Fruit fly (Drosophila melanogaster) whole organism, embryonic: ENCODE measurements around the gene PIP82.
A peak's percentile ranks its signal among the peaks of the same experiment; 100 is the strongest.

ENCODE experiments used
- Antp ChIP-seq: fragments of 200-800 bp; sonication (Bioruptor generic); optimal IDR thresholded peaks from 3 replicates; lab custom pipeline; 2016; ENCODE audit warnings: missing biosample characterization, missing genetic modification characterization
- Bdp1 ChIP-seq: fragments of 200-800 bp; sonication (Bioruptor generic); optimal IDR thresholded peaks from 3 replicates; lab custom pipeline; 2016; ENCODE audit warnings: missing biosample characterization, missing genetic modification characterization
- Bteb2 ChIP-seq: fragments of 200-800 bp; sonication (Bioruptor generic); optimal IDR thresholded peaks from 2 replicates; lab custom pipeline; 2016; ENCODE audit warnings: missing biosample characterization, missing genetic modification characterization
- CG10654 ChIP-seq: fragments of 200-800 bp; sonication (Bioruptor generic); optimal IDR thresholded peaks from 2 replicates; lab custom pipeline; 2016; ENCODE audit warnings: missing biosample characterization, missing genetic modification characterization
- CG11085 ChIP-seq: fragments of 200-800 bp; sonication (Bioruptor generic); IDR thresholded peaks from 2 replicates; pipeline ENCODE4 v1.3.6; 2022; ENCODE audit warnings: missing biosample characterization, missing genetic modification characterization
- CG16779 ChIP-seq: fragments of 200-800 bp; sonication (Bioruptor generic); IDR thresholded peaks from 2 replicates; pipeline ENCODE4 v1.3.6; 2022; ENCODE audit warnings: missing biosample characterization, missing genetic modification characterization
- CG17361 ChIP-seq: fragments of 200-800 bp; sonication (Bioruptor generic); IDR thresholded peaks from 3 replicates; pipeline ENCODE4 v1.3.6; 2022; ENCODE audit warnings: missing biosample characterization, missing genetic modification characterization
- CG17612 ChIP-seq: fragments of 200-800 bp; sonication (Bioruptor generic); IDR thresholded peaks from 2 replicates; pipeline ENCODE4 v1.3.6; 2022; ENCODE audit warnings: missing biosample characterization, missing genetic modification characterization
- CG1832 ChIP-seq: fragments of 200-800 bp; sonication (Bioruptor generic); optimal IDR thresholded peaks from 2 replicates; lab custom pipeline; 2017; ENCODE audit warnings: missing biosample characterization, mild to moderate bottlenecking, missing genetic modification characterization, inconsistent platforms
- CG18476 ChIP-seq: fragments of 200-800 bp; sonication (Bioruptor generic); optimal IDR thresholded peaks from 2 replicates; lab custom pipeline; 2016; ENCODE audit warnings: missing biosample characterization, mild to moderate bottlenecking, missing genetic modification characterization
- CG2875 ChIP-seq: fragments of 200-800 bp; sonication (Bioruptor generic); optimal IDR thresholded peaks from 2 replicates; lab custom pipeline; 2017; ENCODE audit warnings: missing biosample characterization, mild to moderate bottlenecking, missing genetic modification characterization, missing genetic modification reagents
- CG3065 ChIP-seq: fragments of 200-800 bp; sonication (Bioruptor generic); optimal IDR thresholded peaks from 2 replicates; lab custom pipeline; 2016; ENCODE audit warnings: missing biosample characterization, missing genetic modification characterization
- CG32767 ChIP-seq: fragments of 200-800 bp; sonication (Bioruptor generic); IDR thresholded peaks from 2 replicates; pipeline ENCODE4 v1.3.6; 2022; ENCODE audit warnings: missing biosample characterization, missing genetic modification characterization
- CG34376 ChIP-seq: fragments of 200-800 bp; sonication (Bioruptor generic); optimal IDR thresholded peaks from 2 replicates; lab custom pipeline; 2018; ENCODE audit warnings: missing biosample characterization, mild to moderate bottlenecking, missing genetic modification characterization
- CG4820 ChIP-seq: fragments of 200-800 bp; sonication (Bioruptor generic); optimal IDR thresholded peaks from 3 replicates; lab custom pipeline; 2016; ENCODE audit warnings: missing biosample characterization, missing genetic modification characterization
- CG6175 ChIP-seq: fragments of 200-800 bp; sonication (Bioruptor generic); IDR thresholded peaks from 3 replicates; pipeline ENCODE4 v1.3.6; 2022; ENCODE audit warnings: missing biosample characterization, missing genetic modification characterization
- CG8478 ChIP-seq: fragments of >200 bp; optimal IDR thresholded peaks from 2 replicates; lab custom pipeline; 2018
- CG9609 ChIP-seq: fragments of 200-800 bp; sonication (Bioruptor generic); optimal IDR thresholded peaks from 3 replicates; lab custom pipeline; 2016; ENCODE audit warnings: missing biosample characterization, missing genetic modification characterization
- Dp ChIP-seq: fragments of 200-800 bp; sonication (Bioruptor generic); optimal IDR thresholded peaks from 2 replicates; lab custom pipeline; 2018; ENCODE audit warnings: missing biosample characterization, mild to moderate bottlenecking, missing genetic modification characterization, moderate library complexity
- Ets65A ChIP-seq: fragments of 200-800 bp; sonication (Bioruptor generic); peaks from one replicate; lab custom pipeline; 2016; ENCODE audit warnings: missing biosample characterization, missing genetic modification characterization
- Ets97D ChIP-seq: fragments of 200-800 bp; sonication (Bioruptor generic); optimal IDR thresholded peaks from 3 replicates; lab custom pipeline; 2016; ENCODE audit warnings: missing biosample characterization, missing genetic modification characterization
- GATAe ChIP-seq: fragments of 200-800 bp; sonication (Bioruptor generic); conservative IDR thresholded peaks from 2 replicates; pipeline ENCODE4 v1.3.6; 2022; ENCODE audit warnings: missing biosample characterization, missing genetic modification characterization
- H15 ChIP-seq: fragments of 200-800 bp; sonication (Bioruptor generic); IDR thresholded peaks from 3 replicates; pipeline ENCODE4 v1.3.6; 2022; ENCODE audit warnings: missing biosample characterization, missing genetic modification characterization
- Hmx ChIP-seq: fragments of 200-800 bp; sonication (Bioruptor generic); optimal IDR thresholded peaks from 2 replicates; lab custom pipeline; 2016; ENCODE audit warnings: missing biosample characterization, missing genetic modification characterization
- Hsf ChIP-seq: fragments of 200-800 bp; sonication (Bioruptor generic); optimal IDR thresholded peaks from 3 replicates; lab custom pipeline; 2016; ENCODE audit warnings: missing biosample characterization, missing genetic modification characterization
- Lpt ChIP-seq: fragments of >200 bp; optimal IDR thresholded peaks from 2 replicates; lab custom pipeline; 2018; ENCODE audit warnings: missing biosample characterization, missing genetic modification characterization
- Med ChIP-seq: fragments of 200-800 bp; sonication (Bioruptor generic); peaks from one replicate; lab custom pipeline; 2016; ENCODE audit warnings: missing biosample characterization, missing genetic modification characterization, mild to moderate bottlenecking, inconsistent platforms, moderate library complexity
- Mrtf ChIP-seq: fragments of 200-800 bp; sonication (Bioruptor generic); IDR thresholded peaks from 3 replicates; pipeline ENCODE4 v1.3.6; 2022; ENCODE audit warnings: missing biosample characterization, missing genetic modification characterization
- Opbp ChIP-seq: fragments of 200-800 bp; sonication (Bioruptor generic); IDR thresholded peaks from 3 replicates; pipeline ENCODE4 v1.3.6; 2022; ENCODE audit warnings: missing biosample characterization, missing genetic modification characterization; ENCODE audit not compliant: partially characterized antibody
- Rfx ChIP-seq: fragments of 200-800 bp; sonication (Bioruptor generic); IDR thresholded peaks from 2 replicates; pipeline ENCODE4 v1.3.6; 2022; ENCODE audit warnings: missing biosample characterization, missing genetic modification characterization
- Vsx1 ChIP-seq: fragments of 200-800 bp; sonication (Bioruptor generic); optimal IDR thresholded peaks from 2 replicates; lab custom pipeline; 2017; ENCODE audit warnings: missing biosample characterization, mild to moderate bottlenecking, missing genetic modification characterization, missing genetic modification reagents
- al ChIP-seq: fragments of 200-800 bp; sonication (Bioruptor generic); IDR thresholded peaks from 2 replicates; pipeline ENCODE4 v1.3.6; 2022; ENCODE audit warnings: missing biosample characterization, missing genetic modification characterization
- corto ChIP-seq: fragments of 200-800 bp; sonication (Bioruptor generic); optimal IDR thresholded peaks from 2 replicates; lab custom pipeline; 2016; ENCODE audit warnings: missing biosample characterization, mild to moderate bottlenecking, missing genetic modification characterization, moderate library complexity
- cwo ChIP-seq: fragments of 200-800 bp; sonication (Bioruptor generic); optimal IDR thresholded peaks from 3 replicates; lab custom pipeline; 2017; ENCODE audit warnings: missing biosample characterization, missing genetic modification characterization, mild to moderate bottlenecking, moderate library complexity, missing genetic modification reagents
- dimm ChIP-seq: fragments of 200-800 bp; sonication (Bioruptor generic); IDR thresholded peaks from 2 replicates; pipeline ENCODE4 v1.3.6; 2022; ENCODE audit warnings: missing biosample characterization, missing genetic modification characterization
- dmrt99B ChIP-seq: fragments of 200-800 bp; sonication (Bioruptor generic); optimal IDR thresholded peaks from 2 replicates; lab custom pipeline; 2018; ENCODE audit warnings: missing biosample characterization, mild to moderate bottlenecking, missing genetic modification characterization, moderate library complexity
- dysf ChIP-seq: fragments of 200-800 bp; sonication (Bioruptor generic); IDR thresholded peaks from 3 replicates; pipeline ENCODE4 v1.3.6; 2022; ENCODE audit warnings: missing biosample characterization, missing genetic modification characterization
- emc ChIP-seq: fragments of 200-800 bp; sonication (Bioruptor generic); optimal IDR thresholded peaks from 2 replicates; lab custom pipeline; 2016; ENCODE audit warnings: missing biosample characterization, missing genetic modification characterization
- fd3F ChIP-seq: fragments of 200-800 bp; sonication (Bioruptor generic); optimal IDR thresholded peaks from 2 replicates; lab custom pipeline; 2018; ENCODE audit warnings: missing biosample characterization, mild to moderate bottlenecking, missing genetic modification characterization, moderate library complexity
- fd96Cb ChIP-seq: fragments of 200-800 bp; sonication (Bioruptor generic); optimal IDR thresholded peaks from 2 replicates; lab custom pipeline; 2018; ENCODE audit warnings: missing biosample characterization, mild to moderate bottlenecking, missing genetic modification characterization, moderate library complexity
- gce ChIP-seq: fragments of 200-800 bp; sonication (Bioruptor generic); IDR thresholded peaks from 3 replicates; pipeline ENCODE4 v1.3.6; 2022; ENCODE audit warnings: missing biosample characterization, missing genetic modification characterization
- grn ChIP-seq: fragments of 200-800 bp; sonication (Bioruptor generic); optimal IDR thresholded peaks from 3 replicates; lab custom pipeline; 2017; ENCODE audit warnings: missing biosample characterization, missing genetic modification characterization
- gt ChIP-seq: fragments of 200-800 bp; sonication (Bioruptor generic); IDR thresholded peaks from 2 replicates; pipeline ENCODE4 v1.3.6; 2022; ENCODE audit warnings: missing biosample characterization, missing genetic modification characterization
- jigr1 ChIP-seq: fragments of 200-800 bp; sonication (Bioruptor generic); IDR thresholded peaks from 3 replicates; pipeline ENCODE4 v1.3.6; 2022; ENCODE audit warnings: missing biosample characterization, missing genetic modification characterization
- jumu ChIP-seq: fragments of 200-800 bp; sonication (Bioruptor generic); optimal IDR thresholded peaks from 3 replicates; lab custom pipeline; 2016; ENCODE audit warnings: missing biosample characterization, missing genetic modification characterization
- lbe ChIP-seq: fragments of 200-800 bp; sonication (Bioruptor generic); optimal IDR thresholded peaks from 2 replicates; lab custom pipeline; 2016; ENCODE audit warnings: missing biosample characterization, mild to moderate bottlenecking, missing genetic modification characterization
- onecut ChIP-seq: fragments of 200-800 bp; sonication (Bioruptor generic); IDR thresholded peaks from 2 replicates; pipeline ENCODE4 v1.3.6; 2022; ENCODE audit warnings: missing biosample characterization, missing genetic modification characterization
- pb ChIP-seq: fragments of 200-800 bp; sonication (Bioruptor generic); optimal IDR thresholded peaks from 3 replicates; lab custom pipeline; 2016; ENCODE audit warnings: missing biosample characterization, missing genetic modification characterization
- rib ChIP-seq: fragments of 200-800 bp; sonication (Bioruptor generic); IDR thresholded peaks from 2 replicates; pipeline ENCODE4 v1.3.6; 2022; ENCODE audit warnings: missing biosample characterization, missing genetic modification characterization
- scrt ChIP-seq: fragments of 200-800 bp; sonication (Bioruptor generic); optimal IDR thresholded peaks from 2 replicates; lab custom pipeline; 2018; ENCODE audit warnings: missing biosample characterization, mild to moderate bottlenecking, missing genetic modification characterization, moderate library complexity
- tap ChIP-seq: fragments of 200-800 bp; optimal IDR thresholded peaks from 3 replicates; lab custom pipeline; 2019; ENCODE audit warnings: missing biosample characterization, mild to moderate bottlenecking, missing genetic modification characterization, moderate library complexity
- toy ChIP-seq: fragments of 200-800 bp; sonication (Bioruptor generic); IDR thresholded peaks from 2 replicates; pipeline ENCODE4 v1.3.6; 2022; ENCODE audit warnings: missing biosample characterization, missing genetic modification characterization
- ttk ChIP-seq: fragments of 200-800 bp; sonication (Bioruptor generic); IDR thresholded peaks from 2 replicates; pipeline ENCODE4 v2.1.2; 2022; ENCODE audit warnings: missing biosample characterization, missing genetic modification characterization
- zfh2 ChIP-seq: fragments of 200-800 bp; sonication (Bioruptor generic); optimal IDR thresholded peaks from 2 replicates; lab custom pipeline; 2016; ENCODE audit warnings: missing biosample characterization, missing genetic modification characterization

Gene PIP82

dm6 chrX:8499151-8499550 lies 30.3 kb downstream of the PIP82 start (continued):
- TF ChIP-seq zfh2 (GFP tag; lab: Kevin White, UChicago) (no peak), CG1832 (GFP tag; lab: Kevin White, UChicago) (no peak), CG6175 (no peak), grn (GFP tag; lab: Kevin White, UChicago) (no peak), Antp (GFP tag; lab: Kevin White, UChicago) (no peak), CG34376 (GFP tag; lab: Kevin White, UChicago) (no peak), dmrt99B (peak; percentile 14), Ets97D (GFP tag; lab: Kevin White, UChicago) (no peak), corto (GFP tag; lab: Kevin White, UChicago) (no peak), jumu (no peak), tap (tag; lab: Kevin White, UChicago) (no peak), Bdp1 (GFP tag; lab: Kevin White, UChicago) (no peak), CG17612 (GFP tag; lab: Robert Waterston, UW) (no peak), lbe (GFP tag; lab: Kevin White, UChicago) (no peak), dysf (GFP tag; lab: Robert Waterston, UW) (0 out of 3 replicates have a peak, but pooled peaks have one; percentile 29), jigr1 (GFP tag; lab: Robert Waterston, UW) (no peak), CG32767 (no peak), pb (GFP tag; lab: Kevin White, UChicago) (no peak), CG3065 (GFP tag; lab: Kevin White, UChicago) (no peak), Opbp (GFP tag; lab: Robert Waterston, UW) (no peak), Med (peak; percentile 81), rib (GFP tag; lab: Robert Waterston, UW) (no peak), scrt (no peak), GATAe (GFP tag; lab: Robert Waterston, UW) (no peak), CG11085 (GFP tag; lab: Robert Waterston, UW) (0 out of 2 replicates have a peak, but pooled peaks have one; percentile 35), Vsx1 (no peak), Hsf (GFP tag; lab: Kevin White, UChicago) (no peak), fd96Cb (peak; percentile 5), gt (GFP tag; lab: Robert Waterston, UW) (no peak), dimm (GFP tag; lab: Robert Waterston, UW) (no peak), emc (GFP tag; lab: Kevin White, UChicago) (no peak), cwo (no peak), CG9609 (GFP tag; lab: Kevin White, UChicago) (no peak), gce (GFP tag; lab: Robert Waterston, UW) (no peak), CG10654 (GFP tag; lab: Kevin White, UChicago) (no peak), Dp (GFP tag; lab: Kevin White, UChicago) (no peak), Hmx (GFP tag; lab: Kevin White, UChicago) (no peak), fd3F (GFP tag; lab: Kevin White, UChicago) (no peak), Bteb2 (GFP tag; lab: Kevin White, UChicago) (no peak), CG8478 (lab: Kevin White, UChicago) (no peak), al (GFP tag; lab: Robert Waterston, UW) (no peak), Lpt (GFP tag; lab: Kevin White, UChicago) (no peak), Ets65A (GFP tag; lab: Kevin White, UChicago) (peak; percentile 74), CG16779 (GFP tag; lab: Robert Waterston, UW) (no peak), onecut (GFP tag; lab: Robert Waterston, UW) (no peak), Rfx (GFP tag; lab: Robert Waterston, UW) (peak; percentile 49), toy (GFP tag; lab: Robert Waterston, UW) (no peak), CG4820 (GFP tag; lab: Kevin White, UChicago) (peak; percentile 7), CG18476 (GFP tag; lab: Kevin White, UChicago) (no peak), CG2875 (no peak), H15 (no peak), ttk (0 out of 2 replicates have a peak, but pooled peaks have one; percentile 25), CG17361 (no peak), Mrtf (GFP tag; lab: Robert Waterston, UW) (no peak)
